Worm (Caenorhabditis elegans): ENCODE results near the gene srh-68.

The srh-68 gene

ce11 chrII:12459422-12459821, 47.7 kb upstream of the srh-68 start, which contains the start of gene tag-281 (continued):
- no peak for TF ChIP-seq zag-1 (tag; optimal IDR thresholded peaks at IDR 0.05)
- no peak for TF ChIP-seq pqm-1 (tag; optimal IDR thresholded peaks at IDR 0.05)
- TF ChIP-seq jun-1 (tag; optimal IDR thresholded peaks at IDR 0.05): no peak
- no peak for TF ChIP-seq nhr-41 (GFP tag; IDR thresholded peaks at IDR 0.05)
- no peak for TF ChIP-seq attf-4 (tag; optimal IDR thresholded peaks at IDR 0.05)
- TF ChIP-seq F37D6.2 (tag; optimal IDR thresholded peaks at IDR 0.05): no peak
- no peak for TF ChIP-seq ceh-20 (GFP tag; IDR thresholded peaks at IDR 0.05)
- peak in 1 of 2 experiments; percentile 17 for TF ChIP-seq mdl-1 (tag; optimal IDR thresholded peaks at IDR 0.05)
- TF ChIP-seq lin-39 (tag; optimal IDR thresholded peaks at IDR 0.05): no peak
- no peak for TF ChIP-seq nhr-48 (tag; optimal IDR thresholded peaks at IDR 0.05)
- peak; percentile 14 for TF ChIP-seq snpc-4 (tag; optimal IDR thresholded peaks at IDR 0.05)
- TF ChIP-seq ZK546.5 (tag; optimal IDR thresholded peaks at IDR 0.05): no peak
- TF ChIP-seq lsy-2 (tag; optimal IDR thresholded peaks at IDR 0.05): peak in 1 of 2 experiments; percentile 90
- TF ChIP-seq tag-97 (GFP tag; IDR thresholded peaks at IDR 0.05): no peak
- no peak for TF ChIP-seq skn-1 (tag; optimal IDR thresholded peaks at IDR 0.05)
- no peak for TF ChIP-seq zip-2 (tag; optimal IDR thresholded peaks at IDR 0.05)
- no peak for TF ChIP-seq set-16 (GFP tag; IDR thresholded peaks at IDR 0.05)
- no peak for TF ChIP-seq Y105C5A.15 (GFP tag; IDR thresholded peaks at IDR 0.05)
- TF ChIP-seq nhr-102 (tag; optimal IDR thresholded peaks at IDR 0.05): no peak
- no peak for TF ChIP-seq pha-4 (GFP tag; IDR thresholded peaks at IDR 0.05)
- no peak for TF ChIP-seq pha-4 (tag; optimal IDR thresholded peaks at IDR 0.05)
- peak; percentile 96 for TF ChIP-seq dpl-1 (GFP tag; optimal IDR thresholded peaks at IDR 0.05)
- TF ChIP-seq cey-2 (tag; optimal IDR thresholded peaks at IDR 0.05; ENCODE audit: borderline replicate concordance, insufficient read depth): no peak
- peak; percentile 66 for TF ChIP-seq lin-13 (GFP tag; optimal IDR thresholded peaks at IDR 0.05)
- no peak for TF ChIP-seq mep-1 (tag; optimal IDR thresholded peaks at IDR 0.05)
- no peak for TF ChIP-seq nhr-77 (tag; optimal IDR thresholded peaks at IDR 0.05)
- no peak for TF ChIP-seq aha-1 (tag)
- TF ChIP-seq vab-7 (GFP tag; IDR thresholded peaks at IDR 0.05): no peak
- no peak for TF ChIP-seq F49E8.2 (tag; optimal IDR thresholded peaks at IDR 0.05; ENCODE audit: borderline replicate concordance)
- no peak for TF ChIP-seq fos-1 (tag; optimal IDR thresholded peaks at IDR 0.05)
- no peak for TF ChIP-seq saeg-2 (GFP tag; IDR thresholded peaks at IDR 0.05)
- peak; percentile 85 for TF ChIP-seq mes-2 (tag; optimal IDR thresholded peaks at IDR 0.05; ENCODE audit: poor library complexity, severe bottlenecking)
- TF ChIP-seq Y75B8A.6 (GFP tag; IDR thresholded peaks at IDR 0.05): no peak
- no peak for TF ChIP-seq sdz-12 (GFP tag; optimal IDR thresholded peaks at IDR 0.05)
- no peak for TF ChIP-seq snpc-1.2 (GFP tag; IDR thresholded peaks at IDR 0.05)
- TF ChIP-seq nhr-10 (tag; optimal IDR thresholded peaks at IDR 0.05): no peak
- no peak for TF ChIP-seq zip-11 (GFP tag; IDR thresholded peaks at IDR 0.05)
- no peak for TF ChIP-seq egl-27 (tag; optimal IDR thresholded peaks at IDR 0.05)
- TF ChIP-seq spr-3 (GFP tag; optimal IDR thresholded peaks at IDR 0.05): no peak
- peak; percentile 68 for TF ChIP-seq nhr-6 (tag; optimal IDR thresholded peaks at IDR 0.05)
- no peak for TF ChIP-seq ceh-28 (tag; optimal IDR thresholded peaks at IDR 0.05)
- TF ChIP-seq egl-43 (GFP tag; IDR thresholded peaks at IDR 0.05): no peak
- TF ChIP-seq Y48G9A.11 (GFP tag; IDR thresholded peaks at IDR 0.05): no peak
- TF ChIP-seq D1046.2 (GFP tag; IDR thresholded peaks at IDR 0.05): no peak
- no peak for TF ChIP-seq F44E2.7 (GFP tag; IDR thresholded peaks at IDR 0.05)
- TF ChIP-seq ceh-62 (tag; optimal IDR thresholded peaks at IDR 0.05): no peak
- TF ChIP-seq dmd-8 (GFP tag; IDR thresholded peaks at IDR 0.05): no peak
- no peak for TF ChIP-seq dve-1 (tag; optimal IDR thresholded peaks at IDR 0.05; ENCODE audit: insufficient read depth)
- TF ChIP-seq hlh-30 (tag; optimal IDR thresholded peaks at IDR 0.05; ENCODE audit: insufficient read depth): no peak
- no peak for TF ChIP-seq ctbp-1 (GFP tag; IDR thresholded peaks at IDR 0.05)
- no peak for TF ChIP-seq ces-1 (GFP tag; optimal IDR thresholded peaks at IDR 0.05)
- no peak for TF ChIP-seq nhr-237 (tag; optimal IDR thresholded peaks at IDR 0.05)
- TF ChIP-seq madf-5 (GFP tag; IDR thresholded peaks at IDR 0.05): no peak
